Worm (Caenorhabditis elegans) whole organism, L1 larva: ENCODE measurements around the gene F08B12.4.

Experiments
- C34B4.2 ChIP-seq: sonication (generic microtip); optimal IDR thresholded peaks from 2 replicates; lab custom pipeline; 2017; ENCODE audit warnings: mild to moderate bottlenecking, missing genetic modification characterization, missing compliant biosample characterization
- blmp-1 ChIP-seq: fragments of 150-350 bp; optimal IDR thresholded peaks from 2 replicates; lab custom pipeline; 2014; ENCODE audit warnings: missing biosample characterization, missing genetic modification characterization
- ceh-8 ChIP-seq: fragments of 200-800 bp; sonication (Bioruptor generic); optimal IDR thresholded peaks from 2 replicates; lab custom pipeline; 2018; ENCODE audit warnings: mild to moderate bottlenecking, missing genetic modification characterization, moderate library complexity, missing compliant biosample characterization
- dsc-1 ChIP-seq: sonication (generic microtip); optimal IDR thresholded peaks from 2 replicates; lab custom pipeline; 2016; ENCODE audit warnings: mild to moderate bottlenecking, missing genetic modification characterization, missing compliant biosample characterization
- efl-1 ChIP-seq, 4 experiments: fragments of 150-350 bp; optimal IDR thresholded peaks in 3 of 4; peaks in 1 of 4; 1 replicate in 1 of 4; 2 replicates in 3 of 4; lab custom pipeline; 2014; ENCODE audit warnings: missing biosample characterization in 2 of 4, missing genetic modification characterization in 2 of 4, missing genetic modification reagents in 2 of 4
- efl-3 ChIP-seq: fragments of 200-800 bp; sonication (Bioruptor generic); optimal IDR thresholded peaks from 2 replicates; lab custom pipeline; 2018; ENCODE audit warnings: mild to moderate bottlenecking, missing genetic modification characterization, missing compliant biosample characterization
- egl-27 ChIP-seq, 2 experiments: fragments of 150-350 bp in 1 of 2; sonication (generic microtip); optimal IDR thresholded peaks; 3 replicates each; lab custom pipeline; 2017 to 2018; ENCODE audit warnings: missing biosample characterization in 2 of 2, missing genetic modification characterization in 2 of 2, missing genetic modification reagents in 2 of 2
- fkh-4 ChIP-seq: sonication (generic microtip); optimal IDR thresholded peaks from 2 replicates; lab custom pipeline; 2016; ENCODE audit warnings: missing compliant biosample characterization, missing genetic modification characterization, borderline replicate concordance
- fkh-8 ChIP-seq: sonication (generic microtip); optimal IDR thresholded peaks from 2 replicates; lab custom pipeline; 2016; ENCODE audit warnings: mild to moderate bottlenecking, missing genetic modification characterization, missing compliant biosample characterization
- grh-1 ChIP-seq: fragments of 200-800 bp; sonication (Bioruptor generic); IDR thresholded peaks from 2 replicates; pipeline ENCODE4 v1.3.6; 2022; ENCODE audit warnings: missing genetic modification reagents, missing genetic modification characterization, missing compliant biosample characterization
- hlh-17 ChIP-seq: fragments of 200-800 bp; sonication (Bioruptor generic); optimal IDR thresholded peaks from 2 replicates; lab custom pipeline; 2018; ENCODE audit warnings: missing genetic modification characterization, mild to moderate bottlenecking, missing compliant biosample characterization, moderate library complexity, borderline replicate concordance
- hpl-2 ChIP-seq: fragments of 150-350 bp; optimal IDR thresholded peaks from 2 replicates; lab custom pipeline; 2014; ENCODE audit warnings: missing biosample characterization, missing genetic modification reagents, missing genetic modification characterization
- isw-1 ChIP-seq: fragments of 200-800 bp; sonication (Bioruptor generic); IDR thresholded peaks from 2 replicates; pipeline ENCODE4 v1.3.6; 2022; ENCODE audit warnings: missing genetic modification characterization, missing compliant biosample characterization
- lin-13 ChIP-seq: fragments of 150-350 bp; optimal IDR thresholded peaks from 2 replicates; lab custom pipeline; 2014; ENCODE audit warnings: missing biosample characterization, missing genetic modification reagents, missing genetic modification characterization
- lin-14 ChIP-seq: fragments of 200-800 bp; sonication (Bioruptor generic); optimal IDR thresholded peaks from 2 replicates; lab custom pipeline; 2018; ENCODE audit warnings: mild to moderate bottlenecking, missing genetic modification characterization, moderate library complexity, missing compliant biosample characterization
- lin-35 ChIP-seq, 2 experiments: fragments of 150-350 bp; optimal IDR thresholded peaks; 2 replicates each; lab custom pipeline; 2014; ENCODE audit warnings: missing biosample characterization in 2 of 2, missing genetic modification characterization in 2 of 2, missing genetic modification reagents in 2 of 2
- lsy-2 ChIP-seq, 2 experiments: fragments of 150-350 bp; optimal IDR thresholded peaks; 2 replicates each; lab custom pipeline; 2014; ENCODE audit warnings: missing biosample characterization in 2 of 2, missing genetic modification characterization in 2 of 2
- mef-2 ChIP-seq: fragments of 150-350 bp; optimal IDR thresholded peaks from 2 replicates; lab custom pipeline; 2014; ENCODE audit warnings: missing biosample characterization, missing genetic modification characterization
- nhr-11 ChIP-seq: fragments of 150-350 bp; optimal IDR thresholded peaks from 2 replicates; lab custom pipeline; 2014; ENCODE audit warnings: missing biosample characterization, missing genetic modification characterization
- nhr-12 ChIP-seq: sonication (generic microtip); optimal IDR thresholded peaks from 2 replicates; lab custom pipeline; 2017; ENCODE audit warnings: missing biosample characterization, missing genetic modification characterization
- nhr-19 ChIP-seq: fragments of 200-800 bp; sonication (Bioruptor generic); conservative IDR thresholded peaks from 2 replicates; pipeline ENCODE4 v1.3.6; 2022; ENCODE audit warnings: missing genetic modification characterization, missing compliant biosample characterization
- nhr-20 ChIP-seq: sonication (generic microtip); optimal IDR thresholded peaks from 2 replicates; lab custom pipeline; 2016; ENCODE audit warnings: mild to moderate bottlenecking, missing genetic modification characterization, missing compliant biosample characterization
- nhr-84 ChIP-seq: sonication (generic microtip); optimal IDR thresholded peaks from 2 replicates; lab custom pipeline; 2017; ENCODE audit warnings: missing biosample characterization, missing genetic modification characterization
- nhr-90 ChIP-seq: sonication (generic microtip); optimal IDR thresholded peaks from 2 replicates; lab custom pipeline; 2016; ENCODE audit warnings: mild to moderate bottlenecking, missing genetic modification characterization, missing compliant biosample characterization; ENCODE audit not compliant: poor library complexity
- snpc-4 ChIP-seq: fragments of 150-350 bp; optimal IDR thresholded peaks from 2 replicates; lab custom pipeline; 2014; ENCODE audit warnings: missing biosample characterization, missing genetic modification characterization
- sptf-1 ChIP-seq: fragments of 150-350 bp; optimal IDR thresholded peaks from 2 replicates; lab custom pipeline; 2014; ENCODE audit warnings: missing biosample characterization, missing genetic modification characterization
- unc-130 ChIP-seq: fragments of 150-350 bp; optimal IDR thresholded peaks from 2 replicates; lab custom pipeline; 2017; ENCODE audit warnings: missing biosample characterization, missing genetic modification characterization, inconsistent platforms

F08B12.4 gene

DNA sequence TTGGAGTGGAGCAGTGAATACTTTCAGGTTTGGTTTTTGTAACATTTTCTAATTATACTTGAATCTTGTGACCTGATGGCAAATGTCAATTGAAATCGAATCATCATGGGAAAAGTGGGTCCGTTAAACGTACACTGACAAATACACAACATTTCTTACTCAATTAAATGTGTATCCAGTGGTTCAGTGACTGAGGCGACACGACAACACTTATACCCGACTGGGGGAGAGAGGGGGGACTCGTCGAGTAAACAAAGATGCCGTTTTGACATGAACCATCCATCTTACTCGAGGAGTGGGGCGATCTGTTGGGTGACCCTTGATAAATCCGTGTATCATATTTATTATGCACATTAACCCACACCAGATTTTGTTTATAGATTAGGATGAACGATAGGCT, 38.7 kb downstream of the F08B12.4 start (continued):
- TF ChIP-seq nhr-20 (no peak), isw-1 (no peak), fkh-8 (tag; lab: Kevin White, UChicago) (no peak), snpc-4 (no peak)

DNA sequence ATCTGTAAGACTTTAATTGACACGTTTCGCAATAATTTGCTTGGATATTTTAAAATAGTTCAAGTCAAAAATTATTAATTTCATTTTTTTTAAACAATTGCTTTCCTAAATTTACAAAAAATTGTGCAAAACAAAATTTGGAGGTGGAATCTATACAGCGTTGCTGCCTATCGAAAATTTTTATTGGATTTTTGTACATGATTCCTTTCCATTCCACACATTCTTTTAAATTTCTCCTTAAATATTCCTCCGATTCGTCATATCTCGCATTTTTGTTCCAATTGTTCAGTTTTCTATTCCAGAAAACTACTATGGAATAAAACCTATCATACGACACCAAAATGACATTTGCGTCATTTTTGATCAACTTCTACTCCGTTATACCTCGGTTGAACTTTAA, 39.1 kb downstream of the F08B12.4 start, which contains the start of gene ttyh-1:
Gene ttyh-1, plus strand, starts transcription at position 301 of the 400 bp plus-strand sequence.
- no peak for TF ChIP-seq fkh-4 (tag; lab: Kevin White, UChicago)
- no peak for TF ChIP-seq grh-1 (GFP tag; lab: Robert Waterston, UW)
- TF ChIP-seq sptf-1, result no peak

DNA sequence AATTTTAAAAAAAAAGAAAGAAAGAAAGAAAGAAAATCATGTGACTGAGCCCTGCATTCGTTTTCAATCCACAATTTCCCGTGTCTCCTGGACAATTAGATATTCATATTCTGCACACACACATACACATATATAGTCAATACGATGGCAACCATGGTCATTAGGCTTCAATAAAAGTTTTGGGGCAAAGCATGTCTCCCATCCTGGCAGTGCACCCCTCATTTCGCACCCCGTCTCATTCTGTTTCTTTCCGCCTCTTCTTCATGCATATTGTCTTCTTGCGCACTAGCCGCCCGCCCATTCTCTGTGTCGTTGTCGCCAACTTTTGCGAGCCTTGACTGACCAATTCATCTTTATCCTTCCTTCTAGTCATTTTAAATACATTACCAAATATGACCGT, 39.9 kb downstream of the F08B12.4 start:
- TF ChIP-seq fkh-8 (tag; lab: Kevin White, UChicago) (peak; percentile 4), lin-14 (GFP tag; lab: Kevin White, UChicago) (peak; percentile 42), unc-130 (tag; lab: Kevin White, UChicago) (no peak), dsc-1 (tag; lab: Kevin White, UChicago) (peak; percentile 52)

DNA sequence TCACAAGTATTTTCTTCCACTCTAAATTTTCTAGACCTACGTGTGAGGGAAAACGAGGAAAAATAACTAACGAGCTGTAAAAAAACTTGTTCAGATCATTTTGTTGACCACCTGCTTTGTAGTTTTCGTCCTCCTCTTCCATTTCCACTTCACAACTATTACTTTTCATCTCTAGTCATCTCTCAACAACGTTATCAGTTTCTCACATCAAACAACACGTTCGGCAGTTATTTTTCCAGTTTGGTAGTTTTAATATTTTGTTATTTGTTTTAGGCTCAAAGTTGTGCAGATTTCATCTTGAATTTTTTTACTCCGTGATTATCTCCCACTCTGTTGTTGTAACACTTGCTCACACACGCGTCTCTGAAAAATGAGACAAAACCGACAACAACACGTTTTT, 40.4 kb downstream of the F08B12.4 start:
- TF ChIP-seq efl-1 (optimal IDR thresholded peaks at IDR 0.05; lab: Kevin White, UChicago), result no peak
- peak in 1 of 2 experiments; percentile 58 for TF ChIP-seq efl-1 (GFP tag; optimal IDR thresholded peaks at IDR 0.05 in 1 of 2; lab: Kevin White, UChicago)
- no peak for TF ChIP-seq nhr-90 (tag; lab: Kevin White, UChicago)
- TF ChIP-seq, all 84 proteins: peak for 1

DNA sequence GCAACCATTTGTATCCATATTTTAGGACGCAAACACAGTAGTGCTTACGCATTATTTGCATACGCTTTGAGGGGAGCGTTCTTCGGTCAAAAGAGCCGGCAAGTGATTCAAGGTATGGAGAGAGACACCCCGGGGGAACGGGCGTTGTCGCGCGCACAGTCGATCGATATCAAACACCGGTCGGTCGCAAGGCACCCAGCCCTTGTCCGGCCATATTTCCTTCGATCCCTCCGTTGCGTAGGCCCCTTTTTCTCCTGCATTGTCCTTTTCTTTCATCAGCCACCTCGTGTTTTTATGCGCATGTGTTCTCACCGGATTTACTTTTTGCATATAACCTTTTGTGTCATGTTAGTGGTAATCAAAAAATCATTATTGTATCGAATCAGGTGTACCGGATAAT, 41.5 kb downstream of the F08B12.4 start:
- no peak for TF ChIP-seq lin-13 (GFP tag; lab: Kevin White, UChicago)
- TF ChIP-seq hlh-17, result no peak
- no peak for TF ChIP-seq mef-2 (tag; lab: Kevin White, UChicago)
- TF ChIP-seq sptf-1, result no peak
- TF ChIP-seq nhr-84, result no peak
- no peak for TF ChIP-seq blmp-1 (tag; lab: Kevin White, UChicago)
- no peak for TF ChIP-seq nhr-11

DNA sequence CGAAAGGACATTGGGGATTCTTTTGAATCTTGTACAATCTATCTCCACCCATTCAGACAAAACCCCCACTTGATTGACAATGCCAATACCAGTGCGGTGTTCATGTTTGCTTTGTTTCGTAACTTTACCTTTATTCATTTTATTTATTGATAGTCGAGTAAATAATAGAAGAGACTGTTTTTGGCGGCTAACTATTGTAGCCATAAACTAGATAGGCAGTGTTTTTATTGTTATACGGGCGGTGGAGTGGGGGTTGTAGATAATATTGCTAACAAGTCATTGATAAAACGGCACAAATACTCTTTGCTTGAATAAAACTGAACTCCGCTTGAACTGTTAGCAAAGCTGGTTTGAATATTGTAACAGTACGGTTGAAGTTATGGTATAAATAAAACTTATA, 42.6 kb downstream of the F08B12.4 start:
- no peak for TF ChIP-seq egl-27 (tag; optimal IDR thresholded peaks at IDR 0.05; lab: Kevin White, UChicago)
- no peak for TF ChIP-seq nhr-12 (tag; lab: Kevin White, UChicago)
- TF ChIP-seq nhr-11, result no peak
- TF ChIP-seq sptf-1, result no peak
- no peak for TF ChIP-seq efl-1 (optimal IDR thresholded peaks at IDR 0.05; lab: Kevin White, UChicago)
- peak in 1 of 2 experiments; percentile 34 for TF ChIP-seq efl-1 (GFP tag; optimal IDR thresholded peaks at IDR 0.05 in 1 of 2; lab: Kevin White, UChicago)
- no peak for TF ChIP-seq lin-35 (GFP tag; optimal IDR thresholded peaks at IDR 0.05; lab: Kevin White, UChicago)
- no peak for TF ChIP-seq hpl-2
- TF ChIP-seq lin-13 (GFP tag; lab: Kevin White, UChicago), result no peak
- TF ChIP-seq grh-1 (GFP tag; lab: Robert Waterston, UW), result no peak
- peak; percentile 43 for TF ChIP-seq lin-14 (GFP tag; lab: Kevin White, UChicago)
- no peak for TF ChIP-seq efl-3 (GFP tag; lab: Kevin White, UChicago)

DNA sequence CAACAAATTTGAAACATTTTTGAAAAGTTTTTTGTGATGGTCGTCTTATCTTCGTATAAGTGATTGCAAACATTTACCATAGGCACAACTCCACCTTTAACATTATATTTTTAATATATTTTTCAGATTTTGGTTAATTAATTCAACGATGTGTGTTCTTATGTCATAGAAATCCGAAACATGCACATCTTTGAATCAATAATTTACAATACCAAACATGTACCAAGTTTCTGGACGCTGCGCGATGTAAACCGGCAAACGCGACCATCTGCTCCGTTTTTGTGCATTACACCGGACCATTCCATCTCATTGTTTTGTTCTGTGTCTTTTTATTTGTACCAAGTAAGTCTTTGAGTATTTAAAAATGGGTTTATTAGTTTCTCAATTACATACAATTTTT, 50.0 kb downstream of the F08B12.4 start, which contains the start of gene pgp-4:
Gene pgp-4, plus strand, starts transcription at position 301 of the 400 bp plus-strand sequence.
- no peak for TF ChIP-seq C34B4.2 (tag; lab: Kevin White, UChicago)
- no peak for TF ChIP-seq lsy-2 (tag; optimal IDR thresholded peaks at IDR 0.05; lab: Kevin White, UChicago)
- no peak for TF ChIP-seq unc-130 (tag; lab: Kevin White, UChicago)
- no peak for TF ChIP-seq nhr-19 (GFP tag; lab: Robert Waterston, UW)
- TF ChIP-seq ceh-8, result no peak
